Fruit fly (Drosophila melanogaster): ENCODE measurements around the gene BicD.

The BicD gene

dm6 chr2L:17450505-17451415 lies 22.3 kb downstream of the BicD start (continued):
- TF ChIP-seq slp2 (GFP tag; optimal IDR thresholded peaks at IDR 0.05) (peak; percentile 5), maf-S (GFP tag; optimal IDR thresholded peaks at IDR 0.05) (peak; percentile 17), PHDP (tag; optimal IDR thresholded peaks at IDR 0.05) (peak; percentile 74), Xbp1 (GFP tag; optimal IDR thresholded peaks at IDR 0.05) (peak; percentile 65), CG10979 (tag; optimal IDR thresholded peaks at IDR 0.05) (no peak), lola (GFP tag; optimal IDR thresholded peaks at IDR 0.05) (no peak), nmo (GFP tag; optimal IDR thresholded peaks at IDR 0.05) (no peak), bigmax (GFP tag; optimal IDR thresholded peaks at IDR 0.05) (no peak), CG3281 (GFP tag; optimal IDR thresholded peaks at IDR 0.05) (peak; percentile 71), Med (GFP tag) (peak; percentile 88), Rfx (GFP tag; IDR thresholded peaks at IDR 0.05) (peak; percentile 72), vnd (GFP tag; IDR thresholded peaks at IDR 0.05; ENCODE audit: partially characterized antibody) (no peak), CG13894 (tag; optimal IDR thresholded peaks at IDR 0.05) (peak; percentile 69), bab2 (GFP tag; optimal IDR thresholded peaks at IDR 0.05) (peak; percentile 40), Six4 (GFP tag; optimal IDR thresholded peaks at IDR 0.05) (peak; percentile 17), sim (GFP tag; IDR thresholded peaks at IDR 0.05) (no peak), CG14965 (GFP tag; optimal IDR thresholded peaks at IDR 0.05; ENCODE audit: borderline replicate concordance) (no peak), br (optimal IDR thresholded peaks at IDR 0.05) (no peak), ap (GFP tag; IDR thresholded peaks at IDR 0.05) (no peak), Chrac-16 (GFP tag; optimal IDR thresholded peaks at IDR 0.05) (peak; percentile 20), Lim3 (GFP tag; IDR thresholded peaks at IDR 0.05) (no peak), Gug (GFP tag; IDR thresholded peaks at IDR 0.05) (no peak), CG14667 (GFP tag; IDR thresholded peaks at IDR 0.05) (no peak), ci (GFP tag; IDR thresholded peaks at IDR 0.05) (peak; percentile 60; the same call in 1 of the 3 replicates), CG7745 (tag; optimal IDR thresholded peaks at IDR 0.05) (no peak), fu2 (GFP tag; optimal IDR thresholded peaks at IDR 0.05) (peak; percentile 35), peb (GFP tag; IDR thresholded peaks at IDR 0.05) (no peak), CG13424 (tag; optimal IDR thresholded peaks at IDR 0.05) (peak; percentile 70), psq (GFP tag; optimal IDR thresholded peaks at IDR 0.05) (no peak), CG4730 (GFP tag; IDR thresholded peaks at IDR 0.05) (no peak), CG4707 (GFP tag; optimal IDR thresholded peaks at IDR 0.05) (no peak), row (GFP tag; IDR thresholded peaks at IDR 0.05) (no peak; the same call in 2 of the 3 replicates), repo (GFP tag; optimal IDR thresholded peaks at IDR 0.05) (no peak), CG3163 (GFP tag; optimal IDR thresholded peaks at IDR 0.05) (no peak), Dip2 (GFP tag; IDR thresholded peaks at IDR 0.05) (no peak), sqz (GFP tag; optimal IDR thresholded peaks at IDR 0.05) (no peak), BEAF-32 (GFP tag; optimal IDR thresholded peaks at IDR 0.05) (no peak), CG11085 (GFP tag; IDR thresholded peaks at IDR 0.05) (no peak), CG32532 (GFP tag; IDR thresholded peaks at IDR 0.05) (no peak; the same call in 1 of the 2 replicates), tx (GFP tag; optimal IDR thresholded peaks at IDR 0.05) (no peak), CG7928 (GFP tag; optimal IDR thresholded peaks at IDR 0.05) (no peak), CG17328 (GFP tag; IDR thresholded peaks at IDR 0.05) (no peak), zf30C (GFP tag; optimal IDR thresholded peaks at IDR 0.05) (peak; percentile 69), ssp (GFP tag; IDR thresholded peaks at IDR 0.05) (no peak), chm (GFP tag; IDR thresholded peaks at IDR 0.05) (no peak), Hr78 (GFP tag; optimal IDR thresholded peaks at IDR 0.05) (no peak), Ptx1 (GFP tag; IDR thresholded peaks at IDR 0.05) (peak; percentile 65; the same call in 1 of the 2 replicates), Eip74EF (GFP tag; optimal IDR thresholded peaks at IDR 0.05) (peak in 1 of 2 experiments; percentile 74), CG9932 (GFP tag; IDR thresholded peaks at IDR 0.05) (no peak)

Measured in whole organism, embryonic.